Fruit fly (Drosophila melanogaster) S2 (cell line): ENCODE measurements around the gene CHES-1-like.

ENCODE experiments used
- CG8478 ChIP-seq: fragments of >200 bp; optimal IDR thresholded peaks from 2 replicates; lab custom pipeline; 2018
- CTCF ChIP-seq, 2 experiments: fragments of >200 bp; optimal IDR thresholded peaks; 2 replicates each; lab custom pipeline; 2018

The CHES-1-like gene

dm6 chrX:7707350-7708241 lies 1.6 kb downstream of the CHES-1-like start:
- TF ChIP-seq CG8478 (lab: Kevin White, UChicago), result no peak
- no peak for TF ChIP-seq CTCF (optimal IDR thresholded peaks at IDR 0.05; lab: Kevin White, UChicago)

- TF ChIP-seq CG8478 (lab: Kevin White, UChicago) (no peak), CTCF (optimal IDR thresholded peaks at IDR 0.05; lab: Kevin White, UChicago) (no peak)
Measured at dm6 chrX:7706398-7707349, 2.5 kb downstream of the CHES-1-like start.

dm6 chrX:7705175-7706097 lies 3.7 kb downstream of the CHES-1-like start:
- TF ChIP-seq CG8478 (lab: Kevin White, UChicago) (peak; percentile 24), CTCF (optimal IDR thresholded peaks at IDR 0.05; lab: Kevin White, UChicago) (no peak)

DNA sequence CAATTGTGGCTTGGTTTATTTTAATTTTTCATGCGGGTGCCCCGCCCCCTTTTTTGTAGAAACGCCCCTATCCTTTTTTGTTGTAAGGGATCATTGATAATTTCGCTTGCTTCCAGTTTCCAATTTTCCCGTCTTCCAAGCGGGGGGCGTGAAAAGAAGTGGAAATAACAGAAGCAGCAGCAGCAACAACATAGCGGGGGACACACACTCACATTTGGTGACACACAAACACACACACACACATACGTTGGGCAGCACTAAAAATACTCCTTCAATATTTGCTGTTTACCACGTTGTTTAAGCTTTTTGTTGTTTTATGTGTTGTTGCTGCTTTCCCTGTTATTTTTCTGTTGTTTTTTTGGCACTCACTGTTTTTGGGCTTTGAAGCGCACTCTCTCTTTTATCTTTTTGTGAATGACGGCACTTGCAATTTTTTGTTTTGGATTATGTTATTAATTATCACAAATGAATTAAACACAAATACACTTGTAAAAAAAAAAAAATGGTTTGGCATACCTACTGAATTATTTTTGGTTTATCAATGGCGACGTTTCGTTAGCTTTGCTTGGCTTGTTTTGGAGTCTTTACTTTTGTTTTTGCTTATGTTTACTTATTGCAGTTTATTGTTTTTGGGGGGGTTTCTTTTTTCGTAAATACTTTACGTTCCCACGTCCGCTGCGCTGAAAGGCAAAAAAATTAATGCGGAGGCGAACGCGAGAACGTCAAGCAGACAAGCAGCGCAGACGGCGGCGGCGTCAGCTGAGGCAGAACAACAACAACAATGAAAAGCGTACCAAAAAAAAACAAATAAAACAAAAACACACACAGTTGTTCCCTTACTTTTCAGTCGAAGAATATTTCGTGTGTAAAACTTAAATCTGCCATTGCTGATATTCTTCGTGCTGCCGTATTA lies 4.7 kb downstream of the CHES-1-like start:
- no peak for TF ChIP-seq CTCF (optimal IDR thresholded peaks at IDR 0.05; lab: Kevin White, UChicago)

DNA sequence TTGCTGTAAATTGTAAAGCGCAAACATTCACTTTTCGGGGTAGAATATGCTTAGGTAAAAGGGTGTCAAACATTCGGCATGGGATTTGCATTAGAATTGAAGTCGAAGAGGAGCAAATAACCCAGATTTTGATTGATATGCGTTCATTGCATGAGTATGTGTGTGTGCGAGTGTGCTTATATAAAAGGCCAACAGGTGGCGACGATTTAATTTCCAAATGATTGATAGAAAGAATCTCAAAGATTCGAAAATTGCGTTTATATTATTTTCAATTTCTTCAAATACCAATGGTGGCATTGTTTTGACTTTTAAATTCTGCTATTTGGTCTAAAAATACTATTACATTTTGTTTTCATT lies 5.3 kb downstream of the CHES-1-like start:
- TF ChIP-seq CG8478 (lab: Kevin White, UChicago) (no peak), CTCF (optimal IDR thresholded peaks at IDR 0.05; lab: Kevin White, UChicago) (no peak)

DNA sequence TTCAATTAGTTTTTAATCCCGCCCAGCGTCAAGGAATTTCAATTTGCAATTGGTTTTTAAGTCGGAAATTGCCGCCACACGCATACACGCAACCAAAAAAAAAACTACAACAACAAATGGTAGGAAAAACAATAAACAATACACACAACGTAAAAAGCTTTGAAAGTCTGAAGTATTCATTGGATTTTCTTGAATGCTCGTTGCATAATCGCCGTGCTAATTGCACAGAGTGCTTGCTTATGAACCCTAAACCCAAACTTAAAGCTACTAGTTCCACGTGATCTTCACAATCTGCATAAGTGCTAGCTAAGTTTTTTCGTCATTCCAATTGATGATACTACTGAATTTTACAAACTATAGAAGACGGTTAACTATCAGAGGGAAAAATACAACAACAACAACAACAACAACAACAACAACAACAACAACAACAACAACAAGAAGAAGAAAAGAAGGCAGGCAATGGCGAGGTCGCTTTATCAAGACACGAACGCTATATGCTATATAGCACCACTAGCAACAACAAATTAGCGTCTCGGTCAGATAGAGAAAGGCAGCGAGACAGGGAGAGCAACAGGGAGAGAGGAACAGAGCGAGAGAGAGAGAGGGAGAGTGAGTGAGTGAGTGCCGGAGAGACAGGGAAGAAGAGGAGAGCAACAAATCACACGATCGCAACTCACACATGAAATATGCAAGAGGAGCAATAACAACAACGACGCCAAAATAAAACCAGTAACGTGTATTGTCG lies 6.9 kb downstream of the CHES-1-like start:
- TF ChIP-seq CTCF (optimal IDR thresholded peaks at IDR 0.05; lab: Kevin White, UChicago) (no peak), CG8478 (lab: Kevin White, UChicago) (no peak)

DNA sequence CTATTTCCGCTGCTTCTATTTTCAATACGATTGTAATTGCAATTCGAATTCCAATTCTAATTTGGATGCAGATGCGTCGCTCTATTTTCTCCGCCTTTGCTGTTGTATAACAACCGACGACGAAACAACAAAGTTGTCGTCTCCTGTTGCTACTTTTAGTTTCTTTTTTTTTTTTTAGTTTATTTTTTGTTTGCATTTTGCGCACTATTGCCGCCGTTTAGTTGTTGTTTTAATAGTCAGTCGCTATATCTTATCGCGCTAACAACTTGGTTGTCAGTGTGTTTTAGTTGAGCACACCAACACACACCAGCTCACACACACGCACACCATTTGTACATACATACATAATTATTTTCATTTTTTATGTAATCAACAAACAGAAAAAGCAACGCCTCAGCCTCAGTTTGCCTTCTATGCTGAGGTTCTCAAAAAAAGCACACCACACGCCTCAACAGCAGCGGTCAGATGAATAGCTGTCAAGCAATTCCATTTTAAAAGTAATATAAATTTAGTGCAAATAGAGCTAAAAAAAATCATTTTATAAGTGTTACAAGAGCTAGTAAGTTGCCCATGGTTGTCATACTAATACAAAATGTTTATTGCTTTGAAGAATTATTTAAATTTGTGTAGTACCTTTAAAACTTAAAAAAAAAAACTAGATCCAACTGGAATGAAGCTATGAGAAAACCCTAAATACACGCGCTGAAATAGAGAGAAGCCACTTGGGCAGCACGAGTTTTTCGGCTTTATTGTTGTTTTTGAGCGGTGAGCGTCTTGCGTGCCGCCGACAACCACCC lies 7.7 kb downstream of the CHES-1-like start:
- TF ChIP-seq CTCF (optimal IDR thresholded peaks at IDR 0.05; lab: Kevin White, UChicago) (no peak), CG8478 (lab: Kevin White, UChicago) (no peak)

DNA sequence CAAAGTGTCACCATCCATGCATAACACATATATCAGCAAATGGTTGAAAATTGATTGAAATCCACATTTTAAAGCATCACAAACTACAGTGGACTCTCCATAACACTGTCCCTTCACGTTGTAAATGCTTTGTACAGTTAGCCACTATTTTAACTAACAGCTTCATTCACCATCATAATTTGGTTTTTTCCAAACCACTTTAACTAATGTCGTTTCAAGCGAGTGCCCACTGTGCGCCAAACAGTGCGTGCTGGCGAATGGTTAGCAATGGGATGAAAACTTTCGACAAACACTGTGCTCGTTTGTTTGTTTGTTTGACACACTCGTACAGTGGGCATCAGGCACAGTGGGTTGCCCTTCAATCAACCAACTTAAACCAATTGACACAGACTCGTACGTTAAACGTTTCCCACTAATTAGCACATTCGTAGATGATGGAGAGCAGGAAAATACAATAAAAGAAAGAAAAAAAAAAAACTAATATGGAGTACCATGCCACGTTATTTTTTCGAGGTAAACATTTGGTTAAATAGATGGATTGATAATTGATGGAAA lies 8.9 kb downstream of the CHES-1-like start:
- TF ChIP-seq CG8478 (lab: Kevin White, UChicago) (no peak), CTCF (optimal IDR thresholded peaks at IDR 0.05; lab: Kevin White, UChicago) (no peak)

dm6 chrX:7699584-7700238 lies 9.5 kb downstream of the CHES-1-like start:
- TF ChIP-seq CTCF (optimal IDR thresholded peaks at IDR 0.05; lab: Kevin White, UChicago) (no peak), CG8478 (lab: Kevin White, UChicago) (no peak)

dm6 chrX:7698000-7698896 lies 10.9 kb downstream of the CHES-1-like start:
- TF ChIP-seq CG8478 (lab: Kevin White, UChicago), result no peak
- no peak for TF ChIP-seq CTCF (optimal IDR thresholded peaks at IDR 0.05; lab: Kevin White, UChicago)
